Worm (Caenorhabditis elegans): ENCODE results near the gene F19B2.7.

The F19B2.7 gene

DNA sequence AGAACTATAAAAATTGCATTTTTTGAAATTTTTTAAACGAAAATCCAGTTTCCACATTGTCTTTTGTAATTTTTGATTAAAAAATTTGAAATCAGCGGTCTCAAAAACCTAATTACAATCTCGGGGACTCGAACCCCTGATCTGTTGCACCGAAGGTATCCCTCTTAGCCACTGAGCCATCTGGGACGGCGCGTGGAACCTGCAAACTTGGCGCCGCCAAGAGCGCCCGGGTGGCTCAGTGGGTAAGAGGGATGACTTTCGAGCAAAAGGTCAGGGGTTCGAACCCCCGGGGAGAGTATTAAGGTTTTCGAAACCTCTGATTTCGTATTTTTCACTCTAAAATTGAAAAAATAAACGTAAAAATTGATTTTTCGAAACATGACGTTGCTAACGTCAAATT, 28.5 kb upstream of the F19B2.7 start:
- TF ChIP-seq efl-1 (GFP tag; optimal IDR thresholded peaks at IDR 0.05), result no peak
- peak; percentile 55; the same call in 1 of the 2 replicates for TF ChIP-seq zfh-2 (GFP tag; conservative IDR thresholded peaks at IDR 0.05)

DNA sequence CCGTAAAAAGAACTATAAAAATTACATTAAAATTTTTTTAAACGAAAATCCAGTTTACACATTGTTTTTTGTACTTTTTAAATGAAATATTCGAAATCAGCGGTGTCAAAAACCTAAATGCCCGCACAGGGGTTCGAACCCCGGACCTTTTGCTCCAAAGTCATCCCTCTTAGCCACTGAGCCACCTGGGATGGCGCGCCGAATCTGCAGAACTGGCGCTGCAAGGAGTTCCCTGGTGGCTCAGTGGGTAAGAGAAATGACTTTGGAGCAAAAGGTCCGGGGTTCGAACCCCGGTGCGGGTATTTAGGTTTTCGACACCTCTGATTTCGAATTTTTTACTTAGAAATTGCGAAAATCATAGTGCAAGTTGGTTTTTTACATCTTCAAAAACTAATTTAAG, 27.9 kb upstream of the F19B2.7 start:
- TF ChIP-seq repo-1 (tag; optimal IDR thresholded peaks at IDR 0.05) (no peak), nhr-120 (GFP tag; IDR thresholded peaks at IDR 0.05) (no peak), ekl-4 (GFP tag; IDR thresholded peaks at IDR 0.05) (no peak), hmg-20 (GFP tag; IDR thresholded peaks at IDR 0.05) (no peak), rpc-1 (optimal IDR thresholded peaks at IDR 0.05) (no peak), rpc-1 (tag; optimal IDR thresholded peaks at IDR 0.05) (peak; percentile 37), athp-1 (tag; optimal IDR thresholded peaks at IDR 0.05) (no peak), F57A8.1 (GFP tag; optimal IDR thresholded peaks at IDR 0.05) (no peak), C06A6.2 (GFP tag; conservative IDR thresholded peaks at IDR 0.05) (no peak), ceh-40 (GFP tag; IDR thresholded peaks at IDR 0.05) (no peak), tbp1 (GFP tag; optimal IDR thresholded peaks at IDR 0.05) (peak; percentile 54)

DNA sequence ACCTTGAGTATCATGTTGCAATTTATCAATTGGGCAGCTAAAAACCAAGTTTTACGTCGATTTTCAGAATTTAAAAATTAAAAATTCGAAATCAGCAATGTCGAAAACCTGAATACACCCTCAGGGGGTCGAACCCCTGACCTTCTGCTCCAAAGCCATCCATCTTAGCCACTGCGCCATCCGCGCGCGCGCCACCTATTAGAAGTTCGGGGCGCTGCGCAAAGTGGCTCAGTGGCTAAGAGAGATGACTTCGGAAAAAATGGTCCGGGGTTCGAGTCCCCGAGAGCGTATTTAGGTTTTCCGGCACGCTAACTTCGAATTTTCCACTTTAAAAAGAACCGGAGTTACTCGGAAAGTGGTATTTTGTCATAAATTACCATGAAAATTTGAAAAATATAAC, 27.1 kb upstream of the F19B2.7 start:
- TF ChIP-seq zfh-2 (GFP tag; conservative IDR thresholded peaks at IDR 0.05) (peak; percentile 55), dpl-1 (GFP tag; optimal IDR thresholded peaks at IDR 0.05) (no peak)

DNA sequence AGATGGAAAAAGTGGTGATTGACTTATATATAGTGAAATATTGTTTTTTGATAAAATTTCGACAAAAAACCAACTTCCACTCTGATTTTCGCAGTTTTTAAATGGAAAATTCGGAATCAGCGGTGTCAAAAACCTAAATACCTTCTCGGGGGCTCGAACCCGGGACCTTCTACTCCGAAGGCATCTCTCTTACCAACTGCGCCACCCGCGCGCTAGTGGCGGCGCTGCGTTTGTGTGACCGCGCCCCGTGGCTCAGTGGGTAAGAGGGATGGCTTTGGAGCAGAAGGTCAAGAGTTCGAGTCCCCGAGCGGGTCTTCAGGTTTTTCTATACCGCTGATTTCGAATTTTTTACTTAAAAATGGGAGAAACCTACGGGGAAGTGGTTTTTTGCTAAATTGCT, 26.4 kb upstream of the F19B2.7 start:
- TF ChIP-seq tlf-1 (GFP tag; optimal IDR thresholded peaks at IDR 0.05) (no peak), egrh-3 (GFP tag; IDR thresholded peaks at IDR 0.05) (peak; percentile 73), zfh-2 (GFP tag; conservative IDR thresholded peaks at IDR 0.05) (peak; percentile 80)

DNA sequence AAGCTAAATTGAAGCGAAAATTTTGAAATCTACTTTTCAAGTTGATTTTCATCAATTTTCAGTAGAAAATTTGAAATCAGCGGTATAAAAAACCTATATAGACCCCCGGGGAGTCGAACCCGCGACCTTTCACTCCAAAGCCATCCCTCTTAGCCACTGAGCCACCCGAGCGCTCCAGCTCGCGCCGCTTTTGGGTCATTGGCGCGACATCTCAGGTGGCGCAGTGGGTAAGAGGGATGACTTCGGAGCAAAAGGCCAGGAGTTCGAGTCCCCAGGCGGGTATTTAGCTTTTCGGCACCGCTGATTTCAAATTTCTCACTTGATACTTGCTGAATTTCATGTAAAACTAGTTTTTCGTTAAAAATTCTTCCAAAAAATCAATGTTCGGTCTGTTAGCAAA, 24.9 kb upstream of the F19B2.7 start:
- no peak for TF ChIP-seq snpc-1.1 (tag; optimal IDR thresholded peaks at IDR 0.05; ENCODE audit: insufficient read depth)
- TF ChIP-seq mes-4 (tag; optimal IDR thresholded peaks at IDR 0.05), result no peak
- TF ChIP-seq rcor-1 (GFP tag; IDR thresholded peaks at IDR 0.05), result no peak
- peak; percentile 83 for TF ChIP-seq zfh-2 (GFP tag; conservative IDR thresholded peaks at IDR 0.05)
- no peak for TF ChIP-seq hlh-12 (tag; optimal IDR thresholded peaks at IDR 0.05)
- no peak for TF ChIP-seq pha-4 (tag; optimal IDR thresholded peaks at IDR 0.05)
- no peak for TF ChIP-seq lir-1 (GFP tag; conservative IDR thresholded peaks at IDR 0.05)
- no peak for TF ChIP-seq madf-10 (tag; optimal IDR thresholded peaks at IDR 0.05)
- TF ChIP-seq hmg-20 (GFP tag; IDR thresholded peaks at IDR 0.05), result no peak
- TF ChIP-seq Y53G8AR.9 (GFP tag; conservative IDR thresholded peaks at IDR 0.05), result no peak
- no peak for TF ChIP-seq ztf-6 (GFP tag; IDR thresholded peaks at IDR 0.05)
- no peak for TF ChIP-seq F39B2.1 (GFP tag; IDR thresholded peaks at IDR 0.05)
- TF ChIP-seq rec-8 (tag; optimal IDR thresholded peaks at IDR 0.05), result no peak
- TF ChIP-seq Y79H2A.3 (GFP tag; conservative IDR thresholded peaks at IDR 0.05), result no peak
- peak; percentile 68; the same call in 1 of the 2 replicates for TF ChIP-seq egrh-3 (GFP tag; IDR thresholded peaks at IDR 0.05)
- TF ChIP-seq zim-3 (tag; optimal IDR thresholded peaks at IDR 0.05), result no peak
- no peak for TF ChIP-seq aptf-3 (GFP tag; IDR thresholded peaks at IDR 0.05)
- TF ChIP-seq athp-1 (tag; optimal IDR thresholded peaks at IDR 0.05), result no peak
- TF ChIP-seq D2030.7 (GFP tag; IDR thresholded peaks at IDR 0.05), result 0 out of 2 replicates have a peak, but pooled peaks have one; percentile 12
- peak; percentile 39 for TF ChIP-seq tbp1 (GFP tag; optimal IDR thresholded peaks at IDR 0.05)
- no peak for TF ChIP-seq egl-44 (GFP tag; IDR thresholded peaks at IDR 0.05)

DNA sequence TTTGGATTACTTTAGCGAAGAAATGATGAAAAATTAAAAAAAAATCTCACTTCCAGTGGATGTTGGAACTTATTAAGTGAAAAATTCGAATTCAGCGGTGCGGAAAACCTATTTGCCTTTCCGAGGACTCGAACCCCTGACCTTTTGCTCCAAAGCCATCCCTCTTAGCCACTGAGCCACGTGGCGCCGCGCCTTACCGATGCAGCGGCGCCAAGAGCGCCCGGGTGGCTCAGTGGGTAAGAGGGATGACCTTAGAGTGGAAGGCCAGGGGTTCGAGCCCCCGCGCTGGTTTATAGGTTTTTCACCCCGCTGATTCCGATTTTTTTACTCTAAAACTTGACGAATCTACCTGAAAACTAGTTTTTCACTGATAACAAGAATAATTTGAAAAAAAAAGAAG, 24.0 kb upstream of the F19B2.7 start:
- TF ChIP-seq egrh-3 (GFP tag; IDR thresholded peaks at IDR 0.05) (peak; percentile 68; the same call in 1 of the 2 replicates), rcor-1 (GFP tag; IDR thresholded peaks at IDR 0.05) (no peak), nhr-120 (GFP tag; IDR thresholded peaks at IDR 0.05) (0 out of 2 replicates have a peak, but pooled peaks have one; percentile 31), zfh-2 (GFP tag; conservative IDR thresholded peaks at IDR 0.05) (peak; percentile 88)

Data from whole organism, young adult.